Fruit fly (Drosophila melanogaster) whole organism, embryonic: ENCODE measurements around the gene CG13690.

Source experiments
- CG10366 ChIP-seq: fragments of 200-800 bp; sonication (Bioruptor generic); IDR thresholded peaks from 2 replicates; pipeline ENCODE4 v1.3.6; 2022; ENCODE audit warnings: missing biosample characterization, missing genetic modification characterization
- CG11723 ChIP-seq: fragments of 200-800 bp; sonication (Bioruptor generic); optimal IDR thresholded peaks from 2 replicates; lab custom pipeline; 2017; ENCODE audit warnings: missing biosample characterization, mild to moderate bottlenecking, missing genetic modification characterization
- CG13123 ChIP-seq: fragments of 200-800 bp; sonication (Bioruptor generic); optimal IDR thresholded peaks from 2 replicates; lab custom pipeline; 2016; ENCODE audit warnings: missing biosample characterization, missing genetic modification characterization
- CG13894 ChIP-seq: fragments of 200-800 bp; sonication (Bioruptor generic); optimal IDR thresholded peaks from 3 replicates; lab custom pipeline; 2018; ENCODE audit warnings: missing biosample characterization, mild to moderate bottlenecking, missing genetic modification characterization, moderate library complexity
- CG15011 ChIP-seq: fragments of 200-800 bp; sonication (Bioruptor generic); optimal IDR thresholded peaks from 3 replicates; lab custom pipeline; 2018; ENCODE audit warnings: missing biosample characterization, mild to moderate bottlenecking, missing genetic modification characterization
- CG15601 ChIP-seq: fragments of 200-800 bp; sonication (Bioruptor generic); optimal IDR thresholded peaks from 3 replicates; lab custom pipeline; 2019; ENCODE audit warnings: missing biosample characterization, mild to moderate bottlenecking, missing genetic modification characterization, moderate library complexity
- CG17802 ChIP-seq: fragments of 200-800 bp; sonication (Bioruptor generic); optimal IDR thresholded peaks from 2 replicates; lab custom pipeline; 2018; ENCODE audit warnings: missing biosample characterization, mild to moderate bottlenecking, missing genetic modification characterization, moderate library complexity
- CG4360 ChIP-seq: fragments of 200-800 bp; sonication (Bioruptor generic); IDR thresholded peaks from 2 replicates; pipeline ENCODE4 v1.3.6; 2022; ENCODE audit warnings: missing biosample characterization, missing genetic modification characterization
- CG4707 ChIP-seq: fragments of 200-800 bp; sonication (Bioruptor generic); optimal IDR thresholded peaks from 2 replicates; lab custom pipeline; 2018; ENCODE audit warnings: missing biosample characterization, mild to moderate bottlenecking, missing genetic modification characterization, moderate library complexity
- CG4854 ChIP-seq: fragments of 200-800 bp; sonication (Bioruptor generic); optimal IDR thresholded peaks from 2 replicates; lab custom pipeline; 2016; ENCODE audit warnings: missing biosample characterization, missing genetic modification characterization, inconsistent platforms
- CG5245 ChIP-seq: fragments of 200-800 bp; sonication (Bioruptor generic); optimal IDR thresholded peaks from 3 replicates; lab custom pipeline; 2016; ENCODE audit warnings: missing biosample characterization, missing genetic modification characterization
- CG6854 ChIP-seq: fragments of 200-800 bp; sonication (Bioruptor generic); optimal IDR thresholded peaks from 3 replicates; lab custom pipeline; 2017; ENCODE audit warnings: missing biosample characterization, mild to moderate bottlenecking, missing genetic modification characterization
- CG9797 ChIP-seq: fragments of 200-800 bp; sonication (Bioruptor generic); optimal IDR thresholded peaks from 3 replicates; lab custom pipeline; 2018; ENCODE audit warnings: missing biosample characterization, mild to moderate bottlenecking, missing genetic modification characterization
- Chrac-16 ChIP-seq: fragments of 200-800 bp; sonication (Bioruptor generic); optimal IDR thresholded peaks from 3 replicates; lab custom pipeline; 2016; ENCODE audit warnings: missing biosample characterization, missing genetic modification characterization
- CoRest ChIP-seq: fragments of 200-800 bp; sonication (Bioruptor generic); optimal IDR thresholded peaks from 3 replicates; lab custom pipeline; 2018; ENCODE audit warnings: missing biosample characterization, mild to moderate bottlenecking, missing genetic modification characterization, moderate library complexity
- Dad ChIP-seq: fragments of 200-800 bp; sonication (Bioruptor generic); optimal IDR thresholded peaks from 3 replicates; lab custom pipeline; 2016; ENCODE audit warnings: missing biosample characterization, missing genetic modification characterization
- Dek ChIP-seq: fragments of 200-800 bp; sonication (Bioruptor generic); optimal IDR thresholded peaks from 3 replicates; lab custom pipeline; 2019; ENCODE audit warnings: missing biosample characterization, mild to moderate bottlenecking, missing genetic modification characterization, moderate library complexity
- Gsc ChIP-seq: fragments of 200-800 bp; sonication (Bioruptor generic); IDR thresholded peaks from 2 replicates; pipeline ENCODE4 v1.3.6; 2022; ENCODE audit warnings: missing biosample characterization, missing genetic modification characterization
- HmgZ ChIP-seq: fragments of 200-800 bp; sonication (Bioruptor generic); optimal IDR thresholded peaks from 2 replicates; lab custom pipeline; 2018; ENCODE audit warnings: missing biosample characterization, mild to moderate bottlenecking, missing genetic modification characterization
- Hsf ChIP-seq: fragments of 200-800 bp; sonication (Bioruptor generic); optimal IDR thresholded peaks from 3 replicates; lab custom pipeline; 2016; ENCODE audit warnings: missing biosample characterization, missing genetic modification characterization
- NC2α ChIP-seq: fragments of 200-800 bp; sonication (Bioruptor generic); optimal IDR thresholded peaks from 2 replicates; lab custom pipeline; 2016; ENCODE audit warnings: missing biosample characterization, missing genetic modification characterization
- Nf-YC ChIP-seq: fragments of 200-800 bp; optimal IDR thresholded peaks from 3 replicates; lab custom pipeline; 2019; ENCODE audit warnings: missing biosample characterization, mild to moderate bottlenecking, missing genetic modification characterization, moderate library complexity
- Scr ChIP-seq: fragments of 200-800 bp; sonication (Bioruptor generic); IDR thresholded peaks from 2 replicates; pipeline ENCODE4 v1.3.6; 2022; ENCODE audit warnings: missing biosample characterization, missing genetic modification characterization; ENCODE audit not compliant: partially characterized antibody
- Six4 ChIP-seq: fragments of 200-800 bp; sonication (Bioruptor generic); optimal IDR thresholded peaks from 2 replicates; lab custom pipeline; 2016; ENCODE audit warnings: missing biosample characterization, missing genetic modification characterization
- Stat92E ChIP-seq, 3 experiments: fragments of >200 bp in 2 of 3; fragments of 200-800 bp in 1 of 3; sonication (Bioruptor generic) in 1 of 3; optimal IDR thresholded peaks; 2 replicates each; lab custom pipeline; 2017 to 2019; ENCODE audit warnings: missing biosample characterization in 3 of 3, missing genetic modification characterization in 3 of 3, mild to moderate bottlenecking in 1 of 3, moderate library complexity in 1 of 3
- Xbp1 ChIP-seq: fragments of 200-800 bp; sonication (Bioruptor generic); optimal IDR thresholded peaks from 3 replicates; lab custom pipeline; 2016; ENCODE audit warnings: missing biosample characterization, mild to moderate bottlenecking, missing genetic modification characterization
- amos ChIP-seq: fragments of 200-800 bp; sonication (Bioruptor generic); IDR thresholded peaks from 2 replicates; pipeline ENCODE4 v1.3.6; 2022; ENCODE audit warnings: missing biosample characterization, missing genetic modification characterization; ENCODE audit not compliant: partially characterized antibody
- ara ChIP-seq: fragments of 200-800 bp; sonication (Bioruptor generic); IDR thresholded peaks from 2 replicates; pipeline ENCODE4 v1.3.6; 2022; ENCODE audit warnings: missing biosample characterization, missing genetic modification characterization
- ase ChIP-seq: fragments of 200-800 bp; sonication (Bioruptor generic); IDR thresholded peaks from 3 replicates; pipeline ENCODE4 v1.3.6; 2022; ENCODE audit warnings: missing biosample characterization, missing genetic modification characterization
- cato ChIP-seq: fragments of 200-800 bp; sonication (Bioruptor generic); optimal IDR thresholded peaks from 2 replicates; lab custom pipeline; 2016; ENCODE audit warnings: missing biosample characterization, missing genetic modification characterization, borderline replicate concordance
- caup ChIP-seq: fragments of 200-800 bp; sonication (Bioruptor generic); optimal IDR thresholded peaks from 3 replicates; lab custom pipeline; 2017; ENCODE audit warnings: missing biosample characterization, mild to moderate bottlenecking, missing genetic modification characterization, moderate library complexity; ENCODE audit not compliant: severe bottlenecking
- chinmo ChIP-seq: fragments of 200-800 bp; sonication (Bioruptor generic); IDR thresholded peaks from 4 replicates; pipeline ENCODE4 v1.3.6; 2022; ENCODE audit warnings: missing biosample characterization, missing genetic modification characterization; ENCODE audit not compliant: partially characterized antibody
- dimm ChIP-seq: fragments of 200-800 bp; sonication (Bioruptor generic); IDR thresholded peaks from 2 replicates; pipeline ENCODE4 v1.3.6; 2022; ENCODE audit warnings: missing biosample characterization, missing genetic modification characterization
- dysf ChIP-seq: fragments of 200-800 bp; sonication (Bioruptor generic); IDR thresholded peaks from 3 replicates; pipeline ENCODE4 v1.3.6; 2022; ENCODE audit warnings: missing biosample characterization, missing genetic modification characterization
- ems ChIP-seq: fragments of 200-800 bp; sonication (Bioruptor generic); optimal IDR thresholded peaks from 3 replicates; lab custom pipeline; 2016; ENCODE audit warnings: missing biosample characterization, missing genetic modification characterization
- eyg ChIP-seq: fragments of 200-800 bp; sonication (Bioruptor generic); optimal IDR thresholded peaks from 3 replicates; lab custom pipeline; 2016; ENCODE audit warnings: missing biosample characterization, missing genetic modification characterization
- fd102C ChIP-seq: fragments of 200-800 bp; sonication (Bioruptor generic); optimal IDR thresholded peaks from 2 replicates; lab custom pipeline; 2018; ENCODE audit warnings: missing biosample characterization, mild to moderate bottlenecking, missing genetic modification characterization, moderate library complexity
- fd96Cb ChIP-seq: fragments of 200-800 bp; sonication (Bioruptor generic); optimal IDR thresholded peaks from 2 replicates; lab custom pipeline; 2018; ENCODE audit warnings: missing biosample characterization, mild to moderate bottlenecking, missing genetic modification characterization, moderate library complexity
- fu2 ChIP-seq: fragments of 200-800 bp; sonication (Bioruptor generic); optimal IDR thresholded peaks from 2 replicates; lab custom pipeline; 2016; ENCODE audit warnings: missing biosample characterization, missing genetic modification characterization
- gsb-n ChIP-seq: fragments of 200-800 bp; sonication (Bioruptor generic); optimal IDR thresholded peaks from 3 replicates; lab custom pipeline; 2018; ENCODE audit warnings: missing biosample characterization, mild to moderate bottlenecking, missing genetic modification characterization
- hth ChIP-seq: fragments of >200 bp; optimal IDR thresholded peaks from 2 replicates; lab custom pipeline; 2017; ENCODE audit warnings: inconsistent platforms
- kay ChIP-seq: fragments of 200-800 bp; sonication (Bioruptor generic); optimal IDR thresholded peaks from 2 replicates; lab custom pipeline; 2016; ENCODE audit warnings: missing biosample characterization, missing genetic modification characterization
- lab ChIP-seq: fragments of 200-800 bp; sonication (Bioruptor generic); optimal IDR thresholded peaks from 3 replicates; lab custom pipeline; 2017; ENCODE audit warnings: missing biosample characterization, missing genetic modification characterization, mild to moderate bottlenecking, moderate library complexity, missing genetic modification reagents
- lmd ChIP-seq: fragments of 200-800 bp; sonication (Bioruptor generic); IDR thresholded peaks from 2 replicates; pipeline ENCODE4 v1.3.6; 2022; ENCODE audit warnings: missing biosample characterization, missing genetic modification characterization
- tna ChIP-seq: fragments of 200-800 bp; sonication (Bioruptor generic); IDR thresholded peaks from 2 replicates; pipeline ENCODE4 v1.3.6; 2022; ENCODE audit warnings: missing biosample characterization, missing genetic modification characterization; ENCODE audit not compliant: partially characterized antibody
- usp ChIP-seq: fragments of >200 bp; optimal IDR thresholded peaks from 2 replicates; lab custom pipeline; 2017; ENCODE audit warnings: missing biosample characterization, missing genetic modification characterization
- zen ChIP-seq: fragments of 200-800 bp; sonication (Bioruptor generic); optimal IDR thresholded peaks from 3 replicates; lab custom pipeline; 2018; ENCODE audit warnings: missing biosample characterization, mild to moderate bottlenecking, missing genetic modification characterization, moderate library complexity
- zfh2 ChIP-seq: fragments of 200-800 bp; sonication (Bioruptor generic); optimal IDR thresholded peaks from 2 replicates; lab custom pipeline; 2016; ENCODE audit warnings: missing biosample characterization, missing genetic modification characterization

CG13690 gene

dm6 chr2L:414593-415399, 4.7 kb downstream of the CG13690 start, which contains the start of the genes AP-2alpha and ebi (continued):
- TF ChIP-seq hth (lab: Kevin White, UChicago) (no peak), CG4360 (GFP tag; lab: Robert Waterston, UW) (no peak), Xbp1 (peak; percentile 94), CG17802 (tag; lab: Kevin White, UChicago) (peak; percentile 28), lab (peak; percentile 83), usp (GFP tag; lab: Kevin White, UChicago) (no peak), fd96Cb (peak; percentile 78), eyg (GFP tag; lab: Kevin White, UChicago) (peak; percentile 87), Nf-YC (tag; lab: Kevin White, UChicago) (peak; percentile 72), zfh2 (peak; percentile 96), Gsc (GFP tag; lab: Robert Waterston, UW) (peak; percentile 76), CG15601 (tag; lab: Kevin White, UChicago) (peak; percentile 78), tna (no peak), fu2 (GFP tag; lab: Kevin White, UChicago) (peak; percentile 96), CG4854 (GFP tag; lab: Kevin White, UChicago) (peak; percentile 69), CG13894 (peak; percentile 79), fd102C (GFP tag; lab: Kevin White, UChicago) (no peak), CG10366 (GFP tag; lab: Robert Waterston, UW) (peak; percentile 85), Dad (GFP tag; lab: Kevin White, UChicago) (peak; percentile 89), Dek (peak; percentile 83), Scr (no peak; the same call in 1 of the 2 replicates), kay (GFP tag; lab: Kevin White, UChicago) (peak; percentile 62), ara (GFP tag; lab: Robert Waterston, UW) (peak; percentile 80), dimm (GFP tag; lab: Robert Waterston, UW) (no peak; the same call in 1 of the 2 replicates), cato (peak; percentile 84), chinmo (0 out of 4 replicates have a peak, but pooled peaks have one; percentile 19), dysf (GFP tag; lab: Robert Waterston, UW) (peak; percentile 93), CG4707 (GFP tag; lab: Kevin White, UChicago) (no peak), amos (GFP tag; lab: Robert Waterston, UW) (peak; percentile 32; the same call in 1 of the 2 replicates), CG11723 (GFP tag; lab: Kevin White, UChicago) (peak; percentile 68), HmgZ (tag; lab: Kevin White, UChicago) (peak; percentile 89), CG9797 (peak; percentile 92), lmd (GFP tag; lab: Robert Waterston, UW) (peak; percentile 94), Six4 (GFP tag; lab: Kevin White, UChicago) (peak; percentile 81), caup (GFP tag; lab: Kevin White, UChicago) (peak; percentile 64), Stat92E (GFP tag; optimal IDR thresholded peaks at IDR 0.05; lab: Kevin White, UChicago) (peak in 1 of 3 experiments; percentile 72), NC2α (GFP tag; lab: Kevin White, UChicago) (peak; percentile 84), CG13123 (GFP tag; lab: Kevin White, UChicago) (peak; percentile 77), Hsf (GFP tag; lab: Kevin White, UChicago) (peak; percentile 95), CG15011 (peak; percentile 61), gsb-n (tag; lab: Kevin White, UChicago) (no peak), CG6854 (GFP tag; lab: Kevin White, UChicago) (no peak), ase (GFP tag; lab: Robert Waterston, UW) (peak; percentile 71; the same call in 2 of the 3 replicates), zen (tag; lab: Kevin White, UChicago) (peak; percentile 78), CG5245 (GFP tag; lab: Kevin White, UChicago) (peak; percentile 70), ems (GFP tag; lab: Kevin White, UChicago) (peak; percentile 85), Chrac-16 (GFP tag; lab: Kevin White, UChicago) (peak; percentile 93), CoRest (peak; percentile 93)
